Fruit fly (Drosophila melanogaster) whole organism, prepupa: ENCODE measurements around the gene CG5776.
A peak's percentile ranks its signal among the peaks of the same experiment; 100 is the strongest.

Source experiments
- Blimp-1 ChIP-seq: fragments of 200-800 bp; sonication (Bioruptor generic); optimal IDR thresholded peaks from 3 replicates; lab custom pipeline; 2017; ENCODE audit warnings: missing biosample characterization, missing genetic modification characterization, mild to moderate bottlenecking, moderate library complexity, missing genetic modification reagents
- CG10631 ChIP-seq: fragments of 200-800 bp; sonication (Bioruptor generic); optimal IDR thresholded peaks from 2 replicates; lab custom pipeline; 2016; ENCODE audit warnings: missing biosample characterization, missing genetic modification characterization
- CG11294 ChIP-seq: fragments of 200-800 bp; sonication (Bioruptor generic); IDR thresholded peaks from 2 replicates; pipeline ENCODE4 v1.3.6; 2022; ENCODE audit warnings: missing biosample characterization, missing genetic modification characterization
- CG11762 ChIP-seq: fragments of 200-800 bp; sonication (Bioruptor generic); optimal IDR thresholded peaks from 3 replicates; lab custom pipeline; 2016; ENCODE audit warnings: missing biosample characterization, missing genetic modification characterization; ENCODE audit not compliant: insufficient read depth
- CG11902 ChIP-seq: fragments of 200-800 bp; sonication (Bioruptor generic); optimal IDR thresholded peaks from 3 replicates; lab custom pipeline; 2016; ENCODE audit warnings: missing biosample characterization, missing genetic modification characterization
- CG15336 ChIP-seq: fragments of 200-800 bp; sonication (Bioruptor generic); IDR thresholded peaks from 2 replicates; pipeline ENCODE4 v1.3.6; 2022; ENCODE audit warnings: missing biosample characterization, missing genetic modification characterization
- CG1621 ChIP-seq: fragments of 200-800 bp; sonication (Bioruptor generic); optimal IDR thresholded peaks from 3 replicates; lab custom pipeline; 2018; ENCODE audit warnings: missing biosample characterization, mild to moderate bottlenecking, missing genetic modification characterization
- CG16779 ChIP-seq: fragments of 200-800 bp; sonication (Bioruptor generic); optimal IDR thresholded peaks from 3 replicates; lab custom pipeline; 2017; ENCODE audit warnings: missing biosample characterization, mild to moderate bottlenecking, missing genetic modification characterization
- CG32006 ChIP-seq: fragments of 200-800 bp; sonication (Bioruptor generic); optimal IDR thresholded peaks from 3 replicates; lab custom pipeline; 2017; ENCODE audit warnings: missing biosample characterization, mild to moderate bottlenecking, missing genetic modification characterization
- CG34406 ChIP-seq: fragments of 200-800 bp; sonication (Bioruptor generic); optimal IDR thresholded peaks from 3 replicates; lab custom pipeline; 2016; ENCODE audit warnings: missing biosample characterization, missing genetic modification characterization
- CG3919 ChIP-seq: fragments of 200-800 bp; sonication (Bioruptor generic); optimal IDR thresholded peaks from 3 replicates; lab custom pipeline; 2016; ENCODE audit warnings: missing biosample characterization, missing genetic modification characterization
- CG4318 ChIP-seq: fragments of 200-800 bp; sonication (Bioruptor generic); optimal IDR thresholded peaks from 3 replicates; lab custom pipeline; 2017; ENCODE audit warnings: missing biosample characterization, mild to moderate bottlenecking, missing genetic modification characterization
- CG6163 ChIP-seq: fragments of 200-800 bp; sonication (Bioruptor generic); IDR thresholded peaks from 3 replicates; pipeline ENCODE4 v1.3.6; 2022; ENCODE audit warnings: missing biosample characterization, missing genetic modification characterization
- CG6276 ChIP-seq: fragments of 200-800 bp; sonication (Bioruptor generic); optimal IDR thresholded peaks from 2 replicates; lab custom pipeline; 2017; ENCODE audit warnings: missing biosample characterization, mild to moderate bottlenecking, missing genetic modification characterization
- CG6792 ChIP-seq: fragments of 200-800 bp; sonication (Bioruptor generic); optimal IDR thresholded peaks from 3 replicates; lab custom pipeline; 2016; ENCODE audit warnings: missing biosample characterization, missing genetic modification characterization
- CG6808 ChIP-seq: fragments of 200-800 bp; sonication (Bioruptor generic); optimal IDR thresholded peaks from 3 replicates; lab custom pipeline; 2017; ENCODE audit warnings: missing biosample characterization, missing genetic modification characterization, mild to moderate bottlenecking, moderate library complexity, missing genetic modification reagents
- CG7368 ChIP-seq: fragments of 200-800 bp; sonication (Bioruptor generic); optimal IDR thresholded peaks from 3 replicates; lab custom pipeline; 2016; ENCODE audit warnings: missing biosample characterization, missing genetic modification characterization
- CG8319 ChIP-seq: fragments of 200-800 bp; sonication (Bioruptor generic); optimal IDR thresholded peaks from 3 replicates; lab custom pipeline; 2016; ENCODE audit warnings: missing biosample characterization, missing genetic modification characterization
- CG8632 ChIP-seq: fragments of 200-800 bp; sonication (Bioruptor generic); optimal IDR thresholded peaks from 3 replicates; lab custom pipeline; 2016; ENCODE audit warnings: missing biosample characterization, missing genetic modification characterization
- Eip75B ChIP-seq: fragments of 200-800 bp; sonication (Bioruptor generic); optimal IDR thresholded peaks from 3 replicates; lab custom pipeline; 2016; ENCODE audit warnings: missing biosample characterization, missing genetic modification characterization
- Eip78C ChIP-seq: fragments of 200-800 bp; sonication (Bioruptor generic); peaks from one replicate; lab custom pipeline; 2016; ENCODE audit warnings: missing biosample characterization, missing genetic modification characterization
- Eip93F ChIP-seq: fragments of 200-800 bp; sonication (Bioruptor generic); optimal IDR thresholded peaks from 2 replicates; lab custom pipeline; 2016; ENCODE audit warnings: missing biosample characterization, mild to moderate bottlenecking, missing genetic modification characterization
- Ets21C ChIP-seq: fragments of 200-800 bp; sonication (Bioruptor generic); optimal IDR thresholded peaks from 3 replicates; lab custom pipeline; 2016; ENCODE audit warnings: missing biosample characterization, missing genetic modification characterization
- Ets96B ChIP-seq: fragments of 200-800 bp; optimal IDR thresholded peaks from 2 replicates; lab custom pipeline; 2019; ENCODE audit warnings: missing biosample characterization, mild to moderate bottlenecking, missing genetic modification characterization, moderate library complexity
- Hr38 ChIP-seq: sonication (Bioruptor generic); optimal IDR thresholded peaks from 2 replicates; lab custom pipeline; 2016; ENCODE audit warnings: missing biosample characterization, missing genetic modification characterization
- Hr39 ChIP-seq: fragments of 200-800 bp; sonication (Bioruptor generic); optimal IDR thresholded peaks from 2 replicates; lab custom pipeline; 2016; ENCODE audit warnings: missing biosample characterization, missing genetic modification characterization
- Hr4 ChIP-seq: fragments of 200-800 bp; sonication (Bioruptor generic); optimal IDR thresholded peaks from 3 replicates; lab custom pipeline; 2016; ENCODE audit warnings: missing biosample characterization, missing genetic modification characterization
- Lpt ChIP-seq: fragments of 200-800 bp; sonication (Bioruptor generic); optimal IDR thresholded peaks from 3 replicates; lab custom pipeline; 2016; ENCODE audit warnings: missing biosample characterization, missing genetic modification characterization
- OdsH ChIP-seq: fragments of 200-800 bp; sonication (Bioruptor generic); optimal IDR thresholded peaks from 3 replicates; lab custom pipeline; 2016; ENCODE audit warnings: missing biosample characterization, missing genetic modification characterization
- Smox ChIP-seq: fragments of 200-800 bp; sonication (Bioruptor generic); optimal IDR thresholded peaks from 3 replicates; lab custom pipeline; 2016; ENCODE audit warnings: missing biosample characterization, missing genetic modification characterization
- Sox102F ChIP-seq: fragments of 200-800 bp; sonication (Bioruptor generic); optimal IDR thresholded peaks from 2 replicates; lab custom pipeline; 2016; ENCODE audit warnings: missing biosample characterization, mild to moderate bottlenecking, missing genetic modification characterization
- Sox14 ChIP-seq: fragments of 200-800 bp; sonication (Bioruptor generic); optimal IDR thresholded peaks from 3 replicates; lab custom pipeline; 2016; ENCODE audit warnings: missing biosample characterization, missing genetic modification characterization
- acj6 ChIP-seq: fragments of 200-800 bp; sonication (Bioruptor generic); optimal IDR thresholded peaks from 3 replicates; lab custom pipeline; 2016; ENCODE audit warnings: missing biosample characterization, missing genetic modification characterization
- cyc ChIP-seq: fragments of 200-800 bp; sonication (Bioruptor generic); optimal IDR thresholded peaks from 3 replicates; lab custom pipeline; 2016; ENCODE audit warnings: missing biosample characterization, missing genetic modification characterization
- dsx ChIP-seq: fragments of 200-800 bp; optimal IDR thresholded peaks from 3 replicates; lab custom pipeline; 2019; ENCODE audit warnings: missing biosample characterization, mild to moderate bottlenecking, missing genetic modification characterization, moderate library complexity; ENCODE audit not compliant: poor library complexity, severe bottlenecking
- esn ChIP-seq: fragments of 200-800 bp; sonication (Bioruptor generic); optimal IDR thresholded peaks from 2 replicates; lab custom pipeline; 2016; ENCODE audit warnings: missing biosample characterization, mild to moderate bottlenecking, missing genetic modification characterization, moderate library complexity
- fd85E ChIP-seq: fragments of 200-800 bp; sonication (Bioruptor generic); optimal IDR thresholded peaks from 3 replicates; lab custom pipeline; 2016; ENCODE audit warnings: missing biosample characterization, missing genetic modification characterization
- lz ChIP-seq: fragments of 200-800 bp; sonication (Bioruptor generic); optimal IDR thresholded peaks from 3 replicates; lab custom pipeline; 2016; ENCODE audit warnings: missing biosample characterization, missing genetic modification characterization
- net ChIP-seq: fragments of 200-800 bp; sonication (Bioruptor generic); optimal IDR thresholded peaks from 3 replicates; lab custom pipeline; 2016; ENCODE audit warnings: missing biosample characterization, missing genetic modification characterization
- pdm3 ChIP-seq: fragments of 200-800 bp; sonication (Bioruptor generic); optimal IDR thresholded peaks from 3 replicates; lab custom pipeline; 2016; ENCODE audit warnings: missing biosample characterization, missing genetic modification characterization
- salr ChIP-seq, 2 experiments: fragments of 200-800 bp; sonication (Bioruptor generic); optimal IDR thresholded peaks; 3 replicates each; lab custom pipeline; 2016 to 2018; ENCODE audit warnings: missing biosample characterization in 2 of 2, missing genetic modification characterization in 2 of 2, mild to moderate bottlenecking in 1 of 2
- spab ChIP-seq: fragments of 200-800 bp; sonication (Bioruptor generic); optimal IDR thresholded peaks from 2 replicates; lab custom pipeline; 2017; ENCODE audit warnings: missing biosample characterization, mild to moderate bottlenecking, missing genetic modification characterization, missing genetic modification reagents
- ss ChIP-seq, 2 experiments: fragments of 200-800 bp; sonication (Bioruptor generic); optimal IDR thresholded peaks; 2 replicates in 1 of 2; 3 replicates in 1 of 2; lab custom pipeline; 2017 to 2018; ENCODE audit warnings: mild to moderate bottlenecking in 2 of 2, missing biosample characterization in 2 of 2, missing genetic modification characterization in 2 of 2, moderate library complexity in 1 of 2
- svp ChIP-seq: fragments of 200-800 bp; sonication (Bioruptor generic); peaks from one replicate; lab custom pipeline; 2016; ENCODE audit warnings: missing biosample characterization, missing genetic modification characterization
- vri ChIP-seq: fragments of 200-800 bp; sonication (Bioruptor generic); optimal IDR thresholded peaks from 3 replicates; lab custom pipeline; 2016; ENCODE audit warnings: missing biosample characterization, mild to moderate bottlenecking, missing genetic modification characterization

Gene CG5776

DNA sequence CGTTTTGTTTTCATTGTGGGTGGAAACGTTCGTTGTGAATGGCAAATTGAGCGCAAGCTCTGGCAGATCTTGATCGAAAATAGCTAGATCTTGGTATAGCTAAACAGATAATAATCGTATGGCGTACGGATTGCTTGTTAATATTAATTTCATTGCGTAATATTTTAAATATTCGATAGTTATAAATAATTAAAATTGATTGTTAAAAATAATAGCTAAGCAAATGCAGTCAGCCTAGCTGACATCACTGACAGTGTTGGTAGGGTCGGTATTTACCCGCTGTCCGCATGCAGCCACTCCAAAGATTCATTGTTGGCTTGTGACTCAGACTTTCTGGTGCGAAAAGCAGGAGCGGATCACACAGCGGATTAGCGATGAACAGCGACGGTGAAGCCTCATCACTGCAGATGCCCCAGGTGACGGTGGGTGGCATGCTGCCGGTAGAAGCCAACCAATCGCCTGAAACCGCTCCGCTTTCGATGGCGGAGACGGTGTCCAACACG lies at the start of gene CG5776, which contains the start of gene spict (continued):
- peak; percentile 20 for TF ChIP-seq CG8632
- TF ChIP-seq Ets21C (GFP tag; lab: Kevin White, UChicago): peak; percentile 50
- no peak for TF ChIP-seq Sox102F (GFP tag; lab: Kevin White, UChicago)
- TF ChIP-seq esn (GFP tag; lab: Kevin White, UChicago): peak; percentile 71
- TF ChIP-seq CG8319 (GFP tag; lab: Kevin White, UChicago): no peak
- no peak for TF ChIP-seq Lpt
- peak; percentile 54 for TF ChIP-seq acj6 (GFP tag; lab: Kevin White, UChicago)
- TF ChIP-seq CG16779: no peak

DNA sequence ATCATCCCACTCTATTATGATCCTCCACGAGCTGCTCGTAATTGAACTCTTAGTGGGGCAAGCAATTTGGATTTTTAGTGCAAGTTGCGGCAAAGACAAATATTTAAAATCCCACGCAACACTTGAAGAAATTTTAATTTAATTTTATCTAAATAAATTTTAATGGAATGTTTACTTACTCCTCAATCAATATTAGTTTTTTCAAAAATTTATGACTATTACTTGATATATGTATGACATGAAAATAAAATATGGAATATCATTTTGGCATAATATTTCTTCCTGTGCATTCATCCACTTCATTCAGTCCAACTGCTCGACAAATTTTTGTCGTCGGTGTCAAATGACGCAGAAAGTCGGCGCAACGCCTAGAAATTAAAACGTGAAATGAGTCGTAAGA lies 45.8 kb upstream of the CG5776 start:
- TF ChIP-seq Hr4 (GFP tag; lab: Kevin White, UChicago) (no peak), spab (GFP tag; lab: Kevin White, UChicago) (no peak), pdm3 (GFP tag; lab: Kevin White, UChicago) (no peak), CG6792 (GFP tag; lab: Kevin White, UChicago) (no peak), CG4318 (GFP tag; lab: Kevin White, UChicago) (no peak), Sox14 (GFP tag; lab: Kevin White, UChicago) (no peak)
- TF ChIP-seq, all 60 proteins: peak for 0

DNA sequence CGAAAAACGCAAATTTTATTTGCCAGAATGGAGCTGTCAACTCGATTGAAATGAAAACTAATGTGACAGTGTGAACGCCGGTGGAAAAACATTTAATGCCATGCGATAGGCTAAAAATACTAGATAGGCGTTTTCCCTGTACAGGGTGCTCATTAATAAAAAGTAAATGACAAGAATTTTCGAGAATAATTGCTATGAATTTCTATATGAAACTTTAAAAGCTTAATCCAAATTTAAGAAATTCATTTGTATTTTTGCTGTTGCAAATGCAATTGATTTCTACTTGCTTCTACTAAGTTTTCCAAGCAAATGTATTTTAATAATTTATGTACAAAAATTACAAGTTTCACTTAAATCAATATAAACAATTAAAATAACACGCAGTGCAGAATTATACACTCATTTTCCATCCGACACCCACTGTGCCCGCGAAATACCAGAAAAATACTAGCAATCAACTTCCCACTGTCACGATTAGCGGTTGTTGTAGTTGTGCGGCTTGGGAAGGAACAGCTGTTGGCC lies 17.6 kb upstream of the CG5776 start, which contains the start of gene Pih1D1:
TSS of gene Pih1D1 (minus strand) at position 50 of the 522 bp plus-strand sequence.
- TF ChIP-seq CG6276 (GFP tag; lab: Kevin White, UChicago) (peak; percentile 94), Lpt (peak; percentile 93), CG11902 (GFP tag; lab: Kevin White, UChicago) (peak; percentile 95), lz (peak; percentile 96), Sox14 (GFP tag; lab: Kevin White, UChicago) (peak; percentile 95), svp (GFP tag; lab: Kevin White, UChicago) (peak; percentile 97), CG15336 (GFP tag; lab: Robert Waterston, UW) (peak; percentile 94), Eip78C (GFP tag; lab: Kevin White, UChicago) (peak; percentile 99), CG8319 (GFP tag; lab: Kevin White, UChicago) (peak; percentile 94), Hr39 (peak; percentile 97), CG16779 (peak; percentile 86), salr (GFP tag; optimal IDR thresholded peaks at IDR 0.05; lab: Kevin White, UChicago) (peak; percentile 86 to 97), CG11762 (GFP tag; lab: Kevin White, UChicago) (peak; percentile 95), vri (GFP tag; lab: Kevin White, UChicago) (peak; percentile 73), Eip93F (GFP tag; lab: Kevin White, UChicago) (peak; percentile 74), fd85E (GFP tag; lab: Kevin White, UChicago) (peak; percentile 71), esn (GFP tag; lab: Kevin White, UChicago) (peak; percentile 96), ss (GFP tag; optimal IDR thresholded peaks at IDR 0.05; lab: Kevin White, UChicago) (peak; percentile 75 to 93), CG7368 (GFP tag; lab: Kevin White, UChicago) (peak; percentile 84), Blimp-1 (GFP tag; lab: Kevin White, UChicago) (peak; percentile 88), CG1621 (tag; lab: Kevin White, UChicago) (peak; percentile 80), Smox (GFP tag; lab: Kevin White, UChicago) (peak; percentile 94), Ets21C (GFP tag; lab: Kevin White, UChicago) (peak; percentile 95), CG32006 (GFP tag; lab: Kevin White, UChicago) (peak; percentile 98), CG10631 (peak; percentile 97), Ets96B (tag; lab: Kevin White, UChicago) (peak; percentile 94), CG34406 (GFP tag; lab: Kevin White, UChicago) (peak; percentile 93), OdsH (GFP tag; lab: Kevin White, UChicago) (peak; percentile 97), Sox102F (GFP tag; lab: Kevin White, UChicago) (peak; percentile 85), Hr4 (GFP tag; lab: Kevin White, UChicago) (peak; percentile 97), Hr38 (GFP tag; lab: Kevin White, UChicago) (peak; percentile 73), dsx (peak; percentile 89), net (GFP tag; lab: Kevin White, UChicago) (peak; percentile 89), acj6 (GFP tag; lab: Kevin White, UChicago) (peak; percentile 97), cyc (peak; percentile 94), CG6163 (GFP tag; lab: Robert Waterston, UW) (peak; percentile 96), CG3919 (GFP tag; lab: Kevin White, UChicago) (peak; percentile 96), spab (GFP tag; lab: Kevin White, UChicago) (peak; percentile 89), CG11294 (GFP tag; lab: Robert Waterston, UW) (peak; percentile 97), Eip75B (peak; percentile 94), CG6808 (GFP tag; lab: Kevin White, UChicago) (peak; percentile 92)
